Fruit fly (Drosophila melanogaster): ENCODE measurements around the gene Cyp4e3.

DNA sequence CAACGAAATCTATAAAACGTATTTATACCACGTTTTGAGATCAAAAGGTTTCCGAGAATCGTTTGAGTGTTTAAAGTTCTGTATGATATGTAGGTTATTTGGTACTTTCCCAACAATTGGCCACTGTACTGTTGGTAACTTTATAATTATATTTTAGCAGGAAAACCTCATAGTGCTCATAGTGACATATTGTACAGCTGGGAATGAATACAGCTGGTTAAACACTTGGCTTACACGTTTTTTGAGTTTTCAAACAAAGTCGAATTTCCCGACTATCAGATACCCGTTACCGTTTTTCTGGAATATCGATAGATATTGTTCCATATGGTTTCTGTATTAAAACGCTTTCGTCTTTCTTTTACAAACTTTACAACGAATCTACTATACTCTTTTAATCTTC is 28.5 kb upstream of the Cyp4e3 start:
- no peak for TF ChIP-seq topi (GFP tag; optimal IDR thresholded peaks at IDR 0.05)
- TF ChIP-seq CG32006 (GFP tag; optimal IDR thresholded peaks at IDR 0.05) = no peak
- TF ChIP-seq lz (GFP tag; optimal IDR thresholded peaks at IDR 0.05) = no peak
- TF ChIP-seq cyc (GFP tag; optimal IDR thresholded peaks at IDR 0.05) = no peak
- no peak for TF ChIP-seq CG34406 (GFP tag; optimal IDR thresholded peaks at IDR 0.05)
- TF ChIP-seq Eip75B (GFP tag; optimal IDR thresholded peaks at IDR 0.05) = no peak
- no peak for TF ChIP-seq CG3919 (GFP tag; optimal IDR thresholded peaks at IDR 0.05)
- TF ChIP-seq Smox (GFP tag; optimal IDR thresholded peaks at IDR 0.05) = no peak
- TF ChIP-seq CG7368 (GFP tag; optimal IDR thresholded peaks at IDR 0.05) = no peak
- TF ChIP-seq Lpt (GFP tag; optimal IDR thresholded peaks at IDR 0.05) = no peak
- TF ChIP-seq CG8119 (GFP tag; IDR thresholded peaks at IDR 0.05) = no peak
- TF ChIP-seq achi (GFP tag; optimal IDR thresholded peaks at IDR 0.05) = no peak

Data from whole organism, prepupa.